Worm (Caenorhabditis elegans) whole organism, L3 larva: Measurements from ENCODE around the gene str-88.

Experiments
- ceh-28 ChIP-seq: fragments of 150-350 bp; optimal IDR thresholded peaks from 2 replicates; lab custom pipeline; 2014; ENCODE audit warnings: missing biosample characterization, missing genetic modification reagents, missing genetic modification characterization
- jun-1 ChIP-seq: fragments of 150-350 bp; optimal IDR thresholded peaks from 2 replicates; lab custom pipeline; 2014; ENCODE audit warnings: missing biosample characterization, missing genetic modification reagents, missing genetic modification characterization
- nhr-237 ChIP-seq: fragments of 150-350 bp; optimal IDR thresholded peaks from 2 replicates; lab custom pipeline; 2014; ENCODE audit warnings: missing biosample characterization, missing genetic modification characterization
- nhr-28 ChIP-seq: fragments of 150-350 bp; optimal IDR thresholded peaks from 2 replicates; lab custom pipeline; 2014; ENCODE audit warnings: missing biosample characterization, missing genetic modification characterization
- snpc-4 ChIP-seq: fragments of 150-350 bp; optimal IDR thresholded peaks from 2 replicates; lab custom pipeline; 2014; ENCODE audit warnings: missing biosample characterization, missing genetic modification characterization
- zag-1 ChIP-seq: fragments of 150-350 bp; optimal IDR thresholded peaks from 2 replicates; lab custom pipeline; 2014; ENCODE audit warnings: missing biosample characterization, missing genetic modification characterization
- ztf-11 ChIP-seq: fragments of 150-350 bp; optimal IDR thresholded peaks from 2 replicates; lab custom pipeline; 2014; ENCODE audit warnings: missing biosample characterization, missing genetic modification characterization

DNA sequence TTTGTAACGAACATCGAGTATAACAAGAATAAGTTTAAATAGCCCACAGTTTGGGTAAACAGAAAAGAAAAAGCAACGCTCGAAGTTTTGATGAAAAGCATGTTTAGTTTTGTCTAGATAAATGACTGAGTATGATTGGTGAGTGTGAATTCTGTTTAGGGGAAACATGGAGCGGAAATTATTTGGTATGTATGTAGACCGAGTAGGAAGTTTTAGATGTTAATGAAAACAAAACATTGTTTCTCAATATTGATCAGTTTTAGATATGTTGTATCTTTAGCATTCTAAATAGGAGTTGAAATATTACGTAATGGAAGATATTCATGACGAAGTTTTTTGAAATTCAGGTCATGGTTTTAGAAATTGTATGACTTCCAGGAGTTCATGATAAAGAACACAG lies 29.0 kb upstream of the str-88 start, which contains the start of gene srbc-63:
- TF ChIP-seq jun-1 (no peak), ceh-28 (no peak), snpc-4 (tag; lab: Kevin White, UChicago) (no peak), nhr-28 (tag; lab: Kevin White, UChicago) (no peak), zag-1 (tag; lab: Kevin White, UChicago) (no peak), ztf-11 (no peak), nhr-237 (no peak)
